Fruit fly (Drosophila melanogaster) whole organism, embryonic: ENCODE measurements around the gene Sys1.

Source experiments
- B-H2 ChIP-seq: fragments of 200-800 bp; sonication (Bioruptor generic); optimal IDR thresholded peaks from 2 replicates; lab custom pipeline; 2018; ENCODE audit warnings: missing biosample characterization, mild to moderate bottlenecking, missing genetic modification characterization
- Blimp-1 ChIP-seq: fragments of 200-800 bp; sonication (Bioruptor generic); optimal IDR thresholded peaks from 3 replicates; lab custom pipeline; 2018; ENCODE audit warnings: missing biosample characterization, missing genetic modification characterization, mild to moderate bottlenecking, moderate library complexity, missing genetic modification reagents
- CG10462 ChIP-seq: fragments of 200-800 bp; sonication (Bioruptor generic); optimal IDR thresholded peaks from 2 replicates; lab custom pipeline; 2016; ENCODE audit warnings: missing biosample characterization, missing genetic modification characterization
- CG1233 ChIP-seq: fragments of 200-800 bp; sonication (Bioruptor generic); optimal IDR thresholded peaks from 4 replicates; lab custom pipeline; 2018; ENCODE audit warnings: missing biosample characterization, mild to moderate bottlenecking, missing genetic modification characterization
- CG13123 ChIP-seq: fragments of 200-800 bp; sonication (Bioruptor generic); optimal IDR thresholded peaks from 2 replicates; lab custom pipeline; 2016; ENCODE audit warnings: missing biosample characterization, missing genetic modification characterization
- CG1529 ChIP-seq: fragments of 200-800 bp; sonication (Bioruptor generic); optimal IDR thresholded peaks from 3 replicates; lab custom pipeline; 2018; ENCODE audit warnings: missing biosample characterization, missing genetic modification characterization
- CG17359 ChIP-seq: fragments of 200-800 bp; sonication (Bioruptor generic); optimal IDR thresholded peaks from 3 replicates; lab custom pipeline; 2018; ENCODE audit warnings: missing biosample characterization, mild to moderate bottlenecking, missing genetic modification characterization, moderate library complexity
- CG2875 ChIP-seq: fragments of 200-800 bp; sonication (Bioruptor generic); optimal IDR thresholded peaks from 2 replicates; lab custom pipeline; 2017; ENCODE audit warnings: missing biosample characterization, mild to moderate bottlenecking, missing genetic modification characterization, missing genetic modification reagents
- CG30020 ChIP-seq: fragments of 200-800 bp; optimal IDR thresholded peaks from 2 replicates; lab custom pipeline; 2019; ENCODE audit warnings: missing biosample characterization, mild to moderate bottlenecking, missing genetic modification characterization, moderate library complexity
- CG4617 ChIP-seq: fragments of 200-800 bp; sonication (Bioruptor generic); optimal IDR thresholded peaks from 3 replicates; lab custom pipeline; 2016; ENCODE audit warnings: missing biosample characterization, missing genetic modification characterization, borderline replicate concordance
- CG6272 ChIP-seq: fragments of 200-800 bp; sonication (Bioruptor generic); IDR thresholded peaks from 2 replicates; pipeline ENCODE4 v1.3.6; 2022; ENCODE audit warnings: missing biosample characterization, missing genetic modification characterization
- CG7928 ChIP-seq: fragments of 200-800 bp; sonication (Bioruptor generic); optimal IDR thresholded peaks from 2 replicates; lab custom pipeline; 2017; ENCODE audit warnings: missing biosample characterization, mild to moderate bottlenecking, missing genetic modification characterization
- CG8089 ChIP-seq: fragments of 200-800 bp; sonication (Bioruptor generic); optimal IDR thresholded peaks from 3 replicates; lab custom pipeline; 2016; ENCODE audit warnings: missing biosample characterization, missing genetic modification characterization
- CG8281 ChIP-seq: fragments of 200-800 bp; sonication (Bioruptor generic); optimal IDR thresholded peaks from 2 replicates; lab custom pipeline; 2018; ENCODE audit warnings: missing biosample characterization, mild to moderate bottlenecking, missing genetic modification characterization, moderate library complexity
- CG8290 ChIP-seq, 3 experiments: fragments of 200-800 bp; sonication (Bioruptor generic); optimal IDR thresholded peaks; 2 replicates each; lab custom pipeline; 2016 to 2019; ENCODE audit warnings: missing biosample characterization in 3 of 3, missing genetic modification characterization in 3 of 3, mild to moderate bottlenecking in 2 of 3, moderate library complexity in 1 of 3
- CG9437 ChIP-seq: fragments of 200-800 bp; sonication (Bioruptor generic); optimal IDR thresholded peaks from 2 replicates; lab custom pipeline; 2018; ENCODE audit warnings: missing biosample characterization, mild to moderate bottlenecking, missing genetic modification characterization
- CHES-1-like ChIP-seq: fragments of 200-800 bp; sonication (Bioruptor generic); optimal IDR thresholded peaks from 2 replicates; lab custom pipeline; 2016; ENCODE audit warnings: missing biosample characterization, missing genetic modification characterization
- D19A ChIP-seq: fragments of 200-800 bp; optimal IDR thresholded peaks from 3 replicates; lab custom pipeline; 2019; ENCODE audit warnings: missing biosample characterization, mild to moderate bottlenecking, missing genetic modification characterization, moderate library complexity
- Gug ChIP-seq: fragments of 200-800 bp; sonication (Bioruptor generic); IDR thresholded peaks from 4 replicates; pipeline ENCODE4 v1.3.6; 2022; ENCODE audit warnings: missing biosample characterization, missing genetic modification characterization
- HHEX ChIP-seq: fragments of 200-800 bp; sonication (Bioruptor generic); optimal IDR thresholded peaks from 3 replicates; lab custom pipeline; 2017; ENCODE audit warnings: missing biosample characterization, mild to moderate bottlenecking, missing genetic modification characterization, missing genetic modification reagents
- HLHmδ ChIP-seq: fragments of 200-800 bp; sonication (Bioruptor generic); optimal IDR thresholded peaks from 2 replicates; lab custom pipeline; 2018; ENCODE audit warnings: missing biosample characterization, mild to moderate bottlenecking, missing genetic modification characterization, moderate library complexity
- Hsf ChIP-seq: fragments of 200-800 bp; sonication (Bioruptor generic); optimal IDR thresholded peaks from 3 replicates; lab custom pipeline; 2016; ENCODE audit warnings: missing biosample characterization, missing genetic modification characterization
- Meics ChIP-seq: fragments of 200-800 bp; sonication (Bioruptor generic); optimal IDR thresholded peaks from 2 replicates; lab custom pipeline; 2017; ENCODE audit warnings: missing biosample characterization, mild to moderate bottlenecking, missing genetic modification characterization
- Nf-YB ChIP-seq: fragments of 200-800 bp; sonication (Bioruptor generic); optimal IDR thresholded peaks from 3 replicates; lab custom pipeline; 2019; ENCODE audit warnings: missing biosample characterization, mild to moderate bottlenecking, missing genetic modification characterization, moderate library complexity
- NfI ChIP-seq: fragments of 200-800 bp; sonication (Bioruptor generic); optimal IDR thresholded peaks from 3 replicates; lab custom pipeline; 2018; ENCODE audit warnings: missing biosample characterization, mild to moderate bottlenecking, missing genetic modification characterization, moderate library complexity
- Oaz ChIP-seq: fragments of 200-800 bp; sonication (Bioruptor generic); IDR thresholded peaks from 2 replicates; pipeline ENCODE4 v1.3.6; 2022; ENCODE audit warnings: missing biosample characterization, missing genetic modification characterization
- PHDP ChIP-seq: fragments of 200-800 bp; sonication (Bioruptor generic); optimal IDR thresholded peaks from 3 replicates; lab custom pipeline; 2018; ENCODE audit warnings: missing biosample characterization, mild to moderate bottlenecking, missing genetic modification characterization, moderate library complexity
- Scr ChIP-seq: fragments of 200-800 bp; sonication (Bioruptor generic); IDR thresholded peaks from 2 replicates; pipeline ENCODE4 v1.3.6; 2022; ENCODE audit warnings: missing biosample characterization, missing genetic modification characterization; ENCODE audit not compliant: partially characterized antibody
- Ssrp ChIP-seq: fragments of 200-800 bp; sonication (Bioruptor generic); optimal IDR thresholded peaks from 2 replicates; lab custom pipeline; 2018; ENCODE audit warnings: missing biosample characterization, mild to moderate bottlenecking, missing genetic modification characterization, moderate library complexity
- Tbp ChIP-seq: fragments of >200 bp; optimal IDR thresholded peaks from 2 replicates; lab custom pipeline; 2018; ENCODE audit warnings: missing biosample characterization, missing genetic modification characterization
- YL-1 ChIP-seq: fragments of 200-800 bp; sonication (Bioruptor generic); optimal IDR thresholded peaks from 3 replicates; lab custom pipeline; 2017; ENCODE audit warnings: missing biosample characterization, mild to moderate bottlenecking, missing genetic modification characterization
- esg ChIP-seq: fragments of 200-800 bp; sonication (Bioruptor generic); conservative IDR thresholded peaks from 2 replicates; pipeline ENCODE4 v1.3.6; 2022; ENCODE audit warnings: missing biosample characterization, missing genetic modification characterization
- fru ChIP-seq: fragments of >200 bp; optimal IDR thresholded peaks from 2 replicates; lab custom pipeline; 2017
- gce ChIP-seq: fragments of 200-800 bp; sonication (Bioruptor generic); IDR thresholded peaks from 3 replicates; pipeline ENCODE4 v1.3.6; 2022; ENCODE audit warnings: missing biosample characterization, missing genetic modification characterization
- her ChIP-seq: fragments of 200-800 bp; sonication (Bioruptor generic); optimal IDR thresholded peaks from 2 replicates; lab custom pipeline; 2016; ENCODE audit warnings: missing biosample characterization, missing genetic modification characterization
- hkb ChIP-seq, 2 experiments: fragments of 200-800 bp in 1 of 2; fragments of >200 bp in 1 of 2; sonication (Bioruptor generic) in 1 of 2; IDR thresholded peaks in 1 of 2; optimal IDR thresholded peaks in 1 of 2; 2 replicates each; pipeline versions ENCODE4 v1.3.6 to Lab custom; 2017 to 2022; ENCODE audit warnings: missing biosample characterization in 1 of 2, missing genetic modification characterization in 1 of 2
- jing ChIP-seq: fragments of 200-800 bp; sonication (Bioruptor generic); optimal IDR thresholded peaks from 2 replicates; lab custom pipeline; 2018; ENCODE audit warnings: missing biosample characterization, mild to moderate bottlenecking, missing genetic modification characterization
- org-1 ChIP-seq: fragments of 200-800 bp; sonication (Bioruptor generic); optimal IDR thresholded peaks from 2 replicates; lab custom pipeline; 2017; ENCODE audit warnings: missing biosample characterization, missing genetic modification characterization
- pb ChIP-seq: fragments of 200-800 bp; sonication (Bioruptor generic); optimal IDR thresholded peaks from 3 replicates; lab custom pipeline; 2016; ENCODE audit warnings: missing biosample characterization, missing genetic modification characterization
- pfk ChIP-seq: fragments of 200-800 bp; sonication (Bioruptor generic); optimal IDR thresholded peaks from 2 replicates; lab custom pipeline; 2018; ENCODE audit warnings: missing biosample characterization, mild to moderate bottlenecking, missing genetic modification characterization, moderate library complexity
- psq ChIP-seq: fragments of 200-800 bp; sonication (Bioruptor generic); optimal IDR thresholded peaks from 2 replicates; lab custom pipeline; 2017; ENCODE audit warnings: missing biosample characterization, missing genetic modification characterization
- ro ChIP-seq: fragments of 200-800 bp; sonication (Bioruptor generic); IDR thresholded peaks from 2 replicates; pipeline ENCODE4 v1.3.6; 2022; ENCODE audit warnings: missing biosample characterization, missing genetic modification characterization
- so ChIP-seq: fragments of 200-800 bp; sonication (Bioruptor generic); IDR thresholded peaks from 3 replicates; pipeline ENCODE4 v1.3.6; 2022; ENCODE audit warnings: missing biosample characterization, missing genetic modification characterization
- stwl ChIP-seq: fragments of 200-800 bp; sonication (Bioruptor generic); optimal IDR thresholded peaks from 3 replicates; lab custom pipeline; 2018; ENCODE audit warnings: missing biosample characterization, mild to moderate bottlenecking, missing genetic modification characterization, moderate library complexity
- ttk ChIP-seq: fragments of 200-800 bp; sonication (Bioruptor generic); IDR thresholded peaks from 2 replicates; pipeline ENCODE4 v2.1.2; 2022; ENCODE audit warnings: missing biosample characterization, missing genetic modification characterization
- vnd ChIP-seq: fragments of 200-800 bp; sonication (Bioruptor generic); IDR thresholded peaks from 3 replicates; pipeline ENCODE4 v1.3.6; 2022; ENCODE audit warnings: missing biosample characterization, missing genetic modification characterization; ENCODE audit not compliant: partially characterized antibody
- z ChIP-seq: fragments of 200-800 bp; sonication (Bioruptor generic); IDR thresholded peaks from 3 replicates; pipeline ENCODE4 v1.3.6; 2022; ENCODE audit warnings: missing biosample characterization, missing genetic modification characterization
- zen ChIP-seq: fragments of 200-800 bp; sonication (Bioruptor generic); optimal IDR thresholded peaks from 3 replicates; lab custom pipeline; 2018; ENCODE audit warnings: missing biosample characterization, mild to moderate bottlenecking, missing genetic modification characterization, moderate library complexity

The Sys1 gene

DNA sequence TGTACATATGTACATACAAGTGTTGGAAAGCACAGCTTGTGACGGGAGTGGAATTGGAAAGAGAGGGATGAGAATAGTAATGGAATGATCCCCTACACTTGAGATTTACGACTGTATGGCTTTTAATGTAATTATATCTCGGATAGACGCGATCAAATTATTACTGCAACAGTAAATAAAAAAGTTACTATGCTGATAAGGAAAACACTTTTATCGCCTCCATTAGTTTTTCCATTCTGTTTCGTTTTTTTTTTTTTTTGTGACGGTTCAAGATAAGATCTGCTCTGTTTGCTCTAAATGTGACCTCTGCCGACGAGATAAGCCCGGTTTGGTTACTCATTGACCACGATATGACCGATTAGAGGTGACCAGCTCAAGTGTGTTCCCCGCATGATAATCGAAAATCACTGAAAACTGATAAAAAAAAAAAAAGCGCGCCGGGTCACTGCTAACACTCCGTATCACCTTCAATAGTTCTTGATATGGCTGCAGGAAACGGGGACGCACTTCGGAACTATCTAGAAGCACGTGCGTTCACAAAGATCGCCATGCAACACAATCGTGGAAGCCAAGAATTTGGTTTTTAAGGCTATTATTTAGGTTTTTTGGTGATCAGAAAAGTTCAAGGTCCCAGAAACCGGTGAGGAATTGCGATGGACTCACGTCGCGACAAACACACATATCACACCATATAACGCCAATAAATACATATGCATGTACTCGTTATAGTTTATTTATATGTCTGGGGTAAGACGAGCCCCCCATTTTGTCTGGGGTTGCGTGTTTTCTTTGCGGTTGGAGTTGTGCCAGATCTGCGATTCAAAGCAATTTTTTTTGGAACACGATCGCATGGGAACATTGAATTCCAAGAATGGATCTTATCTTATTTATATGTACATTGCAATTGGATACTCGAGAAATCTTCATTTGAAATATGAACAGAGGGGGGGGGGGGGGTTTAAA, 18.2 kb downstream of the Sys1 start, which contains the start of gene p:
Gene p (minus strand): TSS at position 156 of the 963 bp plus-strand sequence.
- TF ChIP-seq CG1529 (GFP tag; lab: Kevin White, UChicago) (no peak), Gug (no peak), CG13123 (GFP tag; lab: Kevin White, UChicago) (no peak), Tbp (GFP tag; lab: Kevin White, UChicago) (no peak), z (GFP tag; lab: Robert Waterston, UW) (no peak), her (GFP tag; lab: Kevin White, UChicago) (peak; percentile 4), gce (GFP tag; lab: Robert Waterston, UW) (no peak), Oaz (GFP tag; lab: Robert Waterston, UW) (no peak), Scr (GFP tag; lab: Robert Waterston, UW) (no peak), CG4617 (no peak), Blimp-1 (GFP tag; lab: Kevin White, UChicago) (peak; percentile 34), psq (GFP tag; lab: Kevin White, UChicago) (no peak), ro (GFP tag; lab: Robert Waterston, UW) (no peak), B-H2 (GFP tag; lab: Kevin White, UChicago) (peak; percentile 36), D19A (tag; lab: Kevin White, UChicago) (no peak), CHES-1-like (GFP tag; lab: Kevin White, UChicago) (peak; percentile 10), CG7928 (GFP tag; lab: Kevin White, UChicago) (no peak), HHEX (GFP tag; lab: Kevin White, UChicago) (peak; percentile 54), pfk (GFP tag; lab: Kevin White, UChicago) (peak; percentile 30), CG1233 (GFP tag; lab: Kevin White, UChicago) (peak; percentile 34), zen (tag; lab: Kevin White, UChicago) (no peak), Hsf (peak; percentile 50), HLHmδ (GFP tag; lab: Kevin White, UChicago) (no peak), stwl (tag; lab: Kevin White, UChicago) (peak; percentile 50), YL-1 (GFP tag; lab: Kevin White, UChicago) (peak; percentile 16), fru (lab: Kevin White, UChicago) (no peak), vnd (GFP tag; lab: Robert Waterston, UW) (no peak), CG8290 (GFP tag; optimal IDR thresholded peaks at IDR 0.05; lab: Kevin White, UChicago) (peak; percentile 57), CG8290 (tag; optimal IDR thresholded peaks at IDR 0.05; lab: Kevin White, UChicago) (peak in 1 of 2 experiments; percentile 71), jing (GFP tag; lab: Kevin White, UChicago) (no peak), CG17359 (peak; percentile 71), CG10462 (GFP tag; lab: Kevin White, UChicago) (no peak), CG8281 (tag; lab: Kevin White, UChicago) (no peak), PHDP (tag; lab: Kevin White, UChicago) (peak; percentile 56), pb (peak; percentile 13), so (GFP tag; lab: Robert Waterston, UW) (no peak; the same call in 2 of the 3 replicates), ttk (GFP tag; lab: Robert Waterston, UW) (peak; percentile 37; the same call in 1 of the 2 replicates), CG6272 (no peak), NfI (GFP tag; lab: Kevin White, UChicago) (peak; percentile 10), CG8089 (no peak), Nf-YB (no peak), CG9437 (no peak), CG2875 (GFP tag; lab: Kevin White, UChicago) (no peak), org-1 (GFP tag; lab: Kevin White, UChicago) (peak; percentile 9), Ssrp (tag; lab: Kevin White, UChicago) (no peak), esg (GFP tag; lab: Robert Waterston, UW) (no peak), hkb (optimal IDR thresholded peaks at IDR 0.05; lab: Kevin White, UChicago) (no peak), hkb (GFP tag; IDR thresholded peaks at IDR 0.05; lab: Robert Waterston, UW) (peak; percentile 55; the same call in 1 of the 2 replicates), CG30020 (tag; lab: Kevin White, UChicago) (no peak), Meics (peak; percentile 60)
